Worm (Caenorhabditis elegans) whole organism, L1 larva: ENCODE results near the gene F56D2.8.

Source experiments
- ama-1 ChIP-seq: fragments of 150-350 bp; optimal IDR thresholded peaks from 2 replicates; lab custom pipeline; 2014
- ceh-82 ChIP-seq, 3 experiments: fragments of 150-350 bp in 1 of 3; sonication (generic microtip) in 2 of 3; optimal IDR thresholded peaks; 2 replicates each; lab custom pipeline; 2014 to 2017; ENCODE audit warnings: missing biosample characterization in 3 of 3, missing genetic modification characterization in 3 of 3
- dpl-1 ChIP-seq, 3 experiments: fragments of 150-350 bp in 2 of 3; sonication (generic microtip) in 1 of 3; optimal IDR thresholded peaks; 2 replicates each; lab custom pipeline; 2014 to 2017; ENCODE audit warnings: missing biosample characterization in 3 of 3, missing genetic modification characterization in 3 of 3, missing genetic modification reagents in 3 of 3
- dsc-1 ChIP-seq: sonication (generic microtip); optimal IDR thresholded peaks from 2 replicates; lab custom pipeline; 2016; ENCODE audit warnings: mild to moderate bottlenecking, missing genetic modification characterization, missing compliant biosample characterization
- efl-1 ChIP-seq, 4 experiments: fragments of 150-350 bp; optimal IDR thresholded peaks in 3 of 4; peaks in 1 of 4; 1 replicate in 1 of 4; 2 replicates in 3 of 4; lab custom pipeline; 2014; ENCODE audit warnings: missing biosample characterization in 2 of 4, missing genetic modification characterization in 2 of 4, missing genetic modification reagents in 2 of 4
- elt-2 ChIP-seq: sonication (generic microtip); optimal IDR thresholded peaks from 2 replicates; lab custom pipeline; 2016; ENCODE audit warnings: missing genetic modification characterization, mild to moderate bottlenecking, inconsistent platforms, missing compliant biosample characterization, missing genetic modification reagents
- hlh-4 ChIP-seq: sonication (generic microtip); optimal IDR thresholded peaks from 2 replicates; lab custom pipeline; 2016; ENCODE audit warnings: mild to moderate bottlenecking, missing genetic modification characterization, missing compliant biosample characterization
- jun-1 ChIP-seq: fragments of 150-350 bp; optimal IDR thresholded peaks from 2 replicates; lab custom pipeline; 2014; ENCODE audit warnings: missing biosample characterization, missing genetic modification reagents, missing genetic modification characterization
- lin-14 ChIP-seq: fragments of 200-800 bp; sonication (Bioruptor generic); optimal IDR thresholded peaks from 2 replicates; lab custom pipeline; 2018; ENCODE audit warnings: mild to moderate bottlenecking, missing genetic modification characterization, moderate library complexity, missing compliant biosample characterization
- lin-15B ChIP-seq: fragments of 150-350 bp; sonication (generic microtip); optimal IDR thresholded peaks from 3 replicates; lab custom pipeline; 2014; ENCODE audit warnings: missing biosample characterization, missing genetic modification characterization
- mdl-1 ChIP-seq, 2 experiments: fragments of 150-350 bp; optimal IDR thresholded peaks; 2 replicates each; lab custom pipeline; 2014 to 2017; ENCODE audit warnings: missing biosample characterization in 2 of 2, missing genetic modification characterization in 2 of 2, inconsistent platforms in 1 of 2
- nhr-19 ChIP-seq: fragments of 200-800 bp; sonication (Bioruptor generic); conservative IDR thresholded peaks from 2 replicates; pipeline ENCODE4 v1.3.6; 2022; ENCODE audit warnings: missing genetic modification characterization, missing compliant biosample characterization
- nhr-237 ChIP-seq: fragments of 150-350 bp; optimal IDR thresholded peaks from 2 replicates; lab custom pipeline; 2014; ENCODE audit warnings: missing biosample characterization, missing genetic modification characterization
- nhr-28 ChIP-seq: fragments of 150-350 bp; optimal IDR thresholded peaks from 2 replicates; lab custom pipeline; 2014; ENCODE audit warnings: missing biosample characterization, missing genetic modification characterization
- nhr-71 ChIP-seq: sonication (generic microtip); optimal IDR thresholded peaks from 2 replicates; lab custom pipeline; 2016; ENCODE audit warnings: mild to moderate bottlenecking, missing genetic modification characterization, moderate library complexity, missing compliant biosample characterization
- nhr-76 ChIP-seq: sonication (generic microtip); optimal IDR thresholded peaks from 2 replicates; lab custom pipeline; 2017; ENCODE audit warnings: missing biosample characterization, missing genetic modification characterization
- nhr-85 ChIP-seq: sonication (generic microtip); peaks from one replicate; lab custom pipeline; 2016; ENCODE audit warnings: missing genetic modification characterization, inconsistent platforms, missing compliant biosample characterization
- pag-3 ChIP-seq: sonication (generic microtip); optimal IDR thresholded peaks from 2 replicates; lab custom pipeline; 2017; ENCODE audit warnings: missing genetic modification characterization, mild to moderate bottlenecking, missing compliant biosample characterization, antibody characterized with exemption, borderline replicate concordance; ENCODE audit not compliant: insufficient read depth
- pax-3 ChIP-seq: fragments of 200-800 bp; sonication (Bioruptor generic); optimal IDR thresholded peaks from 2 replicates; lab custom pipeline; 2018; ENCODE audit warnings: mild to moderate bottlenecking, missing genetic modification characterization, moderate library complexity, missing compliant biosample characterization
- pqm-1 ChIP-seq: sonication (generic microtip); optimal IDR thresholded peaks from 3 replicates; lab custom pipeline; 2017; ENCODE audit warnings: missing biosample characterization, missing genetic modification characterization
- rnt-1 ChIP-seq: sonication (generic microtip); optimal IDR thresholded peaks from 2 replicates; lab custom pipeline; 2016; ENCODE audit warnings: mild to moderate bottlenecking, missing genetic modification characterization, moderate library complexity, missing compliant biosample characterization
- skn-1 ChIP-seq: fragments of 150-350 bp; optimal IDR thresholded peaks from 2 replicates; lab custom pipeline; 2014; ENCODE audit warnings: missing biosample characterization, missing genetic modification characterization
- snu-23 ChIP-seq: sonication (generic microtip); optimal IDR thresholded peaks from 2 replicates; lab custom pipeline; 2016; ENCODE audit warnings: missing genetic modification characterization, missing compliant biosample characterization
- sox-4 ChIP-seq: sonication (generic microtip); optimal IDR thresholded peaks from 2 replicates; lab custom pipeline; 2016; ENCODE audit warnings: missing genetic modification characterization, missing compliant biosample characterization
- unc-30 ChIP-seq: sonication (generic microtip); optimal IDR thresholded peaks from 2 replicates; lab custom pipeline; 2017; ENCODE audit warnings: missing biosample characterization, missing genetic modification characterization
- unc-62 ChIP-seq: fragments of 150-350 bp; optimal IDR thresholded peaks from 2 replicates; lab custom pipeline; 2014; ENCODE audit warnings: missing biosample characterization, missing genetic modification reagents, missing genetic modification characterization
- vab-15 ChIP-seq: sonication (generic microtip); optimal IDR thresholded peaks from 2 replicates; lab custom pipeline; 2017; ENCODE audit warnings: missing genotype, mild to moderate bottlenecking, missing genetic modification characterization, missing compliant biosample characterization
- zip-4 ChIP-seq: fragments of 200-800 bp; sonication (Bioruptor generic); optimal IDR thresholded peaks from 2 replicates; lab custom pipeline; 2018; ENCODE audit warnings: mild to moderate bottlenecking, missing genetic modification characterization, moderate library complexity, missing compliant biosample characterization

Gene F56D2.8

ce11 chrIII:5581049-5581448 lies 1.6 kb downstream of the F56D2.8 start, which contains the start of gene F56D2.5 (continued):
- TF ChIP-seq zip-4, result peak; percentile 90
- no peak for TF ChIP-seq nhr-237 (tag; lab: Kevin White, UChicago)
- TF ChIP-seq, all 84 proteins: peak for 4

DNA sequence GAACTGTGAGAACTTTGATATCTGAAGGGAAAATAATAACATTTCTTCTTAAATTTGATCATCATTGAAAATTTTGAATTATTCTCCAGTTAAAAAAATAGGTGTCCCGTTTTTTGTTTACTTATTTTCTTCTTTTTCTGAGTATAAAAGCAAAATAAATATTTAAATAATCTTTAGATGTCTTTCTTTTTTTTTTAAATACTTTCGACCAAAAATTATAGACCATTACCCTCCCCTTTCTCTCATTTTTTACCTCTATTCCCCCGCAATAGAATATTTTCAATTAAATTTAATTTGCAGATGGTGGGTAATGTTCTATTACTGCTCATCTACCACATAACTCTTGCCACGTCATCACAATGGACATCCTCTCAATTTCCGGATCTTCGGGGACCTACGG lies 9.0 kb downstream of the F56D2.8 start, which contains the start of gene molo-1:
Gene molo-1 (plus strand): TSS at position 301 of the 400 bp plus-strand sequence.
- no peak for TF ChIP-seq nhr-28
- TF ChIP-seq nhr-76, result no peak
- no peak for TF ChIP-seq jun-1 (tag; lab: Kevin White, UChicago)
- no peak for TF ChIP-seq mdl-1 (tag; optimal IDR thresholded peaks at IDR 0.05; lab: Kevin White, UChicago)
- no peak for TF ChIP-seq dpl-1 (GFP tag; optimal IDR thresholded peaks at IDR 0.05; lab: Kevin White, UChicago)
- TF ChIP-seq elt-2, result no peak

DNA sequence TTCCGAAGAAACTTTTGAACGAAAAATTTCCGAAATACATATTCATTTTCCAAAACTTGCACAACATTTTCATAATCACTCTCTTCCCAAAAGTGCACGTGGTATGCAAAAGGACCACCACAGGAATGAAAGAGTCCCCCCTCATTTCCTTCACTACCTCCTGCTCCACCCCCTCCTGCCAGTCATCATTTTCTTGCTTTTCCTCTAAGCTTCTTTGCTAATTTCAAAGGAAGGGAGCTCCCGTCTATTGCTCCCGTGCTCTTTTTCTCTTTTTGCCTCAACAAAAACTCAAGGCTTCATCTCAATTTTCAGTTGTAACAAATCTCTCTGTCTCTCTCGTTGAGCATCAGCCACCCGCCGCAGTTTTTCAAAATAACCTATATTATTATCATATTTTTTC lies 9.9 kb downstream of the F56D2.8 start:
- TF ChIP-seq rnt-1 (tag; lab: Kevin White, UChicago) (peak; percentile 40), hlh-4 (tag; lab: Kevin White, UChicago) (no peak), skn-1 (peak; percentile 9), ceh-82 (tag; optimal IDR thresholded peaks at IDR 0.05; lab: Kevin White, UChicago) (no peak), pag-3 (tag; lab: Kevin White, UChicago) (peak; percentile 14), mdl-1 (tag; optimal IDR thresholded peaks at IDR 0.05; lab: Kevin White, UChicago) (peak in 1 of 2 experiments; percentile 25), nhr-71 (peak; percentile 18), efl-1 (optimal IDR thresholded peaks at IDR 0.05; lab: Kevin White, UChicago) (no peak), efl-1 (GFP tag; optimal IDR thresholded peaks at IDR 0.05 in 1 of 2; lab: Kevin White, UChicago) (peak in 1 of 2 experiments; percentile 20), lin-14 (peak; percentile 65)

ce11 chrIII:5570814-5571443 lies 11.7 kb downstream of the F56D2.8 start:
- peak; percentile 54 for TF ChIP-seq unc-30
- TF ChIP-seq nhr-71, result peak; percentile 28
- no peak for TF ChIP-seq efl-1 (optimal IDR thresholded peaks at IDR 0.05; lab: Kevin White, UChicago)
- TF ChIP-seq efl-1 (GFP tag; optimal IDR thresholded peaks at IDR 0.05 in 1 of 2; lab: Kevin White, UChicago), result peak in 1 of 2 experiments; percentile 20
- TF ChIP-seq lin-15B (tag; lab: Kevin White, UChicago), result no peak
- peak; percentile 55 for TF ChIP-seq lin-14
- TF ChIP-seq rnt-1 (tag; lab: Kevin White, UChicago), result peak; percentile 50

DNA sequence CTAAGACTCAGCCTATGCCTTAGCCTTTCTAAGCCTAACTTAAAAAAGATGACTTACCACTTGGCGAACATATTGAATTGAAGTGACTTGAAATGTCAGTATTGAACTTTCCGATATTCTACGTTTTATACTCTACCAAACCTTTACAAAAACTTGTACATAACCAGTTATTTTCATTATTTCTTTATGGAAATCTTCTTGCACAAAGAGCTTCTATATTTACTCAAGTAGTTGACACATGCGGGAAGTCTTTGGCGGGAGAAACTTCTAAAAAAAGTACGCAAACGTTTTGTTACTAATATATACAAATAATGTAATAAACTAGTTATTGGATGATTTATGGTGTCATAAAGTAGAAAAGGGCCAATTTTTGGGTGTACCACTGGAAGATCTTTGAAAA lies 14.0 kb downstream of the F56D2.8 start, which contains the start of gene nspb-12:
Gene nspb-12 (minus strand): TSS at position 101 of the 400 bp plus-strand sequence.
- TF ChIP-seq unc-62 (GFP tag; lab: Kevin White, UChicago), result no peak
- no peak for TF ChIP-seq zip-4
- no peak for TF ChIP-seq ama-1
- no peak for TF ChIP-seq pax-3 (tag; lab: Kevin White, UChicago)

- TF ChIP-seq pqm-1 (tag; lab: Kevin White, UChicago), result no peak
Measured at ce11 chrIII:5568265-5568664, 14.4 kb downstream of the F56D2.8 start.

DNA sequence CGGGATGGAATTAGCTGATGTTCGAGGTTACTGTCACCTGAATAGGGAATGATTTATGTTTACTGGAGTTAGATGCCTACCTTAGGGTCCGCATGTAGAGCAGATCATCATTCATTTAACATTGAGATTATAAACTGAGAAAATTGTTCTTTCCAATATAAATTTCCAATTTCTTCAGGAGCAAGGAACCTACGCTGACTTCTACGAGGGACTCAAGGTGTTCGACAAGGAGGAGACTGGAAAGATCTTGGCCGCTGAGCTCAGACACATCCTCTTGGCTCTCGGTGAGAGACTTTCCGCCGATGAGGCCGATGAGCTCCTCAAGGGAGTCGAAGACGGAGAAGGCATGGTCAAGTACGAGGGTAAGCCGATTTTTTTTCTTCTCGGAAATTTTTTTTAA lies 16.2 kb downstream of the F56D2.8 start:
- TF ChIP-seq vab-15 (no peak), nhr-85 (peak; percentile 51)

DNA sequence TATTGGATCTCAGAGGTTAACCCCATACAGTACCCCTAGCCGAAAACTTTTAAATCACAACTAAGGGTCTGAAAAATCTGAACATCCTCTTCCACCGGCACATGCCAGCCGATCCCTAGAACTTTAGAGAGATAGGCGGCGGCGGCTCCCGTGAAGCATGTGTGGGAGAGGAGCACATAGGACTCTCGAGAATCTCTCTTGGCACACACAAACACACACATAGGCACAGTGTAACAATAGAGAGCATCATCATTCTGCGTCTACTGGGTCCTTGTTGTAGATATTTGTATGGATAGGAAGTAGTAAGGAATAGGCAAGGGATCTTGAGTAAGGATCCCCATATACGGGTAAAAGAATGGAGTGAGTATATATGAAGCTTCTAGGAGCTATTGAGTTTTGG lies 17.0 kb downstream of the F56D2.8 start:
- TF ChIP-seq rnt-1 (tag; lab: Kevin White, UChicago) (peak; percentile 55), lin-14 (peak; percentile 28), hlh-4 (tag; lab: Kevin White, UChicago) (no peak), sox-4 (no peak), zip-4 (no peak), dpl-1 (GFP tag; optimal IDR thresholded peaks at IDR 0.05; lab: Kevin White, UChicago) (no peak), snu-23 (GFP tag; lab: Kevin White, UChicago) (peak; percentile 1), pag-3 (tag; lab: Kevin White, UChicago) (peak; percentile 89), nhr-19 (GFP tag; lab: Robert Waterston, UW) (peak; percentile 13; the same call in 1 of the 2 replicates), dsc-1 (peak; percentile 26), nhr-71 (peak; percentile 33), pax-3 (tag; lab: Kevin White, UChicago) (no peak)
